Worm (Caenorhabditis elegans): ENCODE data around the gene cyp-35B1.

- TF ChIP-seq F10B5.3 (tag; optimal IDR thresholded peaks at IDR 0.05): no peak
- no peak for TF ChIP-seq nhr-11 (tag; optimal IDR thresholded peaks at IDR 0.05)
- no peak for TF ChIP-seq nhr-28 (tag; optimal IDR thresholded peaks at IDR 0.05)
- no peak for TF ChIP-seq lsy-2 (tag; optimal IDR thresholded peaks at IDR 0.05)
- TF ChIP-seq unc-62 (GFP tag; optimal IDR thresholded peaks at IDR 0.05 in 1 of 2): no peak
- TF ChIP-seq unc-62 (tag; optimal IDR thresholded peaks at IDR 0.05): no peak
- no peak for TF ChIP-seq ceh-20 (GFP tag; IDR thresholded peaks at IDR 0.05)
- TF ChIP-seq ceh-28 (tag; optimal IDR thresholded peaks at IDR 0.05): no peak
- no peak for TF ChIP-seq mxl-2 (GFP tag; conservative IDR thresholded peaks at IDR 0.05)
- TF ChIP-seq lin-13 (GFP tag; optimal IDR thresholded peaks at IDR 0.05): no peak
- no peak for TF ChIP-seq egl-27 (tag; optimal IDR thresholded peaks at IDR 0.05)
- TF ChIP-seq fkh-10 (GFP tag; optimal IDR thresholded peaks at IDR 0.05): no peak
- no peak for TF ChIP-seq attf-4 (tag; optimal IDR thresholded peaks at IDR 0.05)
Measured at ce11 chrV:3974361-3974760, 35.5 kb downstream of the cyp-35B1 start, which contains the start of gene str-82.

All from whole organism, L4 larva.